Worm (Caenorhabditis elegans): Measurements from ENCODE around the gene Y45F10D.15.

Gene Y45F10D.15

ce11 chrIV:13807724-13808123, 13.0 kb downstream of the Y45F10D.15 start, which contains the start of gene Y45F10D.14:
TSS of gene Y45F10D.14 (minus strand) at chrIV:13807824.
- TF ChIP-seq lin-39 (tag; optimal IDR thresholded peaks at IDR 0.05) = no peak

ce11 chrIV:13797859-13798374, 22.8 kb downstream of the Y45F10D.15 start, which contains the start of gene Y45F10D.6:
TSS of gene Y45F10D.6 (minus strand) at chrIV:13797909.
- TF ChIP-seq ztf-11 (tag; optimal IDR thresholded peaks at IDR 0.05) = no peak
- TF ChIP-seq sma-9 (GFP tag; optimal IDR thresholded peaks at IDR 0.05) = no peak
- TF ChIP-seq sma-9 (tag; optimal IDR thresholded peaks at IDR 0.05) = no peak
- no peak for TF ChIP-seq egl-27 (tag; optimal IDR thresholded peaks at IDR 0.05)
- TF ChIP-seq nhr-129 (tag; optimal IDR thresholded peaks at IDR 0.05) = no peak
- TF ChIP-seq mbf-1 (tag; optimal IDR thresholded peaks at IDR 0.05) = no peak
- no peak for TF ChIP-seq lin-39 (tag; optimal IDR thresholded peaks at IDR 0.05)
- TF ChIP-seq ZK546.5 (tag; optimal IDR thresholded peaks at IDR 0.05) = no peak
- no peak for TF ChIP-seq dmd-4 (tag; optimal IDR thresholded peaks at IDR 0.05)
- no peak for TF ChIP-seq ztf-4 (tag; optimal IDR thresholded peaks at IDR 0.05)
- no peak for TF ChIP-seq peb-1 (tag; optimal IDR thresholded peaks at IDR 0.05)
- TF ChIP-seq unc-62 (GFP tag; optimal IDR thresholded peaks at IDR 0.05) = no peak
- TF ChIP-seq nhr-77 (tag; optimal IDR thresholded peaks at IDR 0.05) = no peak
- TF ChIP-seq F13H6.1 (tag; optimal IDR thresholded peaks at IDR 0.05) = no peak
- TF ChIP-seq R02D3.7 (tag; optimal IDR thresholded peaks at IDR 0.05) = no peak
- no peak for TF ChIP-seq snpc-4 (tag; optimal IDR thresholded peaks at IDR 0.05)
- TF ChIP-seq gmeb-1 (tag; optimal IDR thresholded peaks at IDR 0.05) = no peak
- TF ChIP-seq C34F6.9 (tag; optimal IDR thresholded peaks at IDR 0.05) = no peak
- no peak for TF ChIP-seq elt-3 (tag; optimal IDR thresholded peaks at IDR 0.05)
- no peak for TF ChIP-seq mab-5 (tag; optimal IDR thresholded peaks at IDR 0.05)

ce11 chrIV:13795249-13795909, 25.4 kb downstream of the Y45F10D.15 start:
- TF ChIP-seq nhr-237 (tag; optimal IDR thresholded peaks at IDR 0.05) = no peak
- TF ChIP-seq aly-2 (tag; optimal IDR thresholded peaks at IDR 0.05) = peak; percentile 57
- TF ChIP-seq ama-1 (optimal IDR thresholded peaks at IDR 0.05) = peak; percentile 35

- TF ChIP-seq nhr-12 (tag; optimal IDR thresholded peaks at IDR 0.05) (no peak), ztf-4 (tag; optimal IDR thresholded peaks at IDR 0.05) (no peak), mbf-1 (tag; optimal IDR thresholded peaks at IDR 0.05) (no peak), snpc-4 (tag; optimal IDR thresholded peaks at IDR 0.05) (no peak), sem-4 (tag; optimal IDR thresholded peaks at IDR 0.05) (no peak), F13H6.1 (tag; optimal IDR thresholded peaks at IDR 0.05) (no peak), nhr-129 (tag; optimal IDR thresholded peaks at IDR 0.05) (peak; percentile 86), unc-39 (tag; optimal IDR thresholded peaks at IDR 0.05) (no peak), lin-13 (GFP tag; optimal IDR thresholded peaks at IDR 0.05) (peak; percentile 61), zag-1 (tag; optimal IDR thresholded peaks at IDR 0.05) (no peak), mab-5 (tag; optimal IDR thresholded peaks at IDR 0.05) (peak; percentile 45), unc-55 (GFP tag; optimal IDR thresholded peaks at IDR 0.05) (peak; percentile 88), egl-27 (tag; optimal IDR thresholded peaks at IDR 0.05) (no peak), fos-1 (tag; optimal IDR thresholded peaks at IDR 0.05) (peak; percentile 17), nhr-23 (tag; optimal IDR thresholded peaks at IDR 0.05) (no peak), lsy-2 (tag; optimal IDR thresholded peaks at IDR 0.05) (peak; percentile 95 to 99), ceh-82 (tag; optimal IDR thresholded peaks at IDR 0.05) (no peak), nhr-25 (tag; optimal IDR thresholded peaks at IDR 0.05) (peak; percentile 33), elt-3 (tag; optimal IDR thresholded peaks at IDR 0.05) (no peak), C34F6.9 (tag; optimal IDR thresholded peaks at IDR 0.05) (peak; percentile 77), nhr-6 (tag; optimal IDR thresholded peaks at IDR 0.05) (no peak), blmp-1 (tag; optimal IDR thresholded peaks at IDR 0.05; ENCODE audit: insufficient read depth) (no peak), R02D3.7 (tag; optimal IDR thresholded peaks at IDR 0.05) (no peak), ceh-16 (tag; optimal IDR thresholded peaks at IDR 0.05) (no peak), peb-1 (tag; optimal IDR thresholded peaks at IDR 0.05) (no peak), ztf-1 (GFP tag; conservative IDR thresholded peaks at IDR 0.05) (no peak), ztf-11 (tag; optimal IDR thresholded peaks at IDR 0.05) (no peak), ama-1 (optimal IDR thresholded peaks at IDR 0.05) (no peak), crh-2 (tag; optimal IDR thresholded peaks at IDR 0.05) (peak; percentile 73), unc-62 (GFP tag; optimal IDR thresholded peaks at IDR 0.05) (no peak), nhr-10 (tag; optimal IDR thresholded peaks at IDR 0.05) (no peak), alr-1 (tag; optimal IDR thresholded peaks at IDR 0.05) (no peak), lin-11 (tag; optimal IDR thresholded peaks at IDR 0.05) (no peak), lin-39 (tag; optimal IDR thresholded peaks at IDR 0.05) (no peak), ZK546.5 (tag; optimal IDR thresholded peaks at IDR 0.05) (no peak), sma-3 (GFP tag; optimal IDR thresholded peaks at IDR 0.05) (peak; percentile 11), Y55F3AM.14 (GFP tag; optimal IDR thresholded peaks at IDR 0.05) (no peak), elt-1 (tag; optimal IDR thresholded peaks at IDR 0.05) (no peak), skn-1 (tag; optimal IDR thresholded peaks at IDR 0.05) (no peak)
Measured at ce11 chrIV:13788652-13789051, 32.1 kb downstream of the Y45F10D.15 start, which contains the start of the genes sas-6 and Y45F10D.7. TSS of gene sas-6 (minus strand) at chrIV:13788731. TSS of gene Y45F10D.7 (plus strand) at chrIV:13788907.
